Worm (Caenorhabditis elegans) whole organism, early embryonic: Measurements from ENCODE around the gene pgl-1.

Source experiments
- B0310.2 ChIP-seq: sonication (generic microtip); optimal IDR thresholded peaks from 2 replicates; lab custom pipeline; 2016; ENCODE audit warnings: mild to moderate bottlenecking, missing genetic modification characterization, missing compliant biosample characterization
- F13C5.2 ChIP-seq: sonication (generic microtip); optimal IDR thresholded peaks from 2 replicates; lab custom pipeline; 2017; ENCODE audit warnings: mild to moderate bottlenecking, missing genetic modification characterization, inconsistent platforms, missing compliant biosample characterization
- aly-1 ChIP-seq: sonication (generic microtip); optimal IDR thresholded peaks from 2 replicates; lab custom pipeline; 2016; ENCODE audit warnings: missing genetic modification characterization, missing compliant biosample characterization
- ama-1 ChIP-seq: fragments of 150-350 bp; optimal IDR thresholded peaks from 2 replicates; lab custom pipeline; 2014
- ceh-13 ChIP-seq: fragments of 200-800 bp; sonication (Bioruptor generic); optimal IDR thresholded peaks from 2 replicates; lab custom pipeline; 2018; ENCODE audit warnings: mild to moderate bottlenecking, missing genetic modification characterization, missing compliant biosample characterization
- ceh-36 ChIP-seq: sonication (generic microtip); optimal IDR thresholded peaks from 2 replicates; lab custom pipeline; 2016; ENCODE audit warnings: missing genetic modification characterization, inconsistent platforms, missing compliant biosample characterization
- ets-7 ChIP-seq: sonication (generic microtip); optimal IDR thresholded peaks from 2 replicates; lab custom pipeline; 2016; ENCODE audit warnings: missing genotype, missing genetic modification characterization, missing compliant biosample characterization
- flt-1 ChIP-seq: fragments of 200-800 bp; sonication (Bioruptor generic); IDR thresholded peaks from 2 replicates; pipeline ENCODE4 v1.3.6; 2022; ENCODE audit warnings: missing genetic modification characterization, missing compliant biosample characterization
- hmbx-1 ChIP-seq: sonication (generic microtip); optimal IDR thresholded peaks from 2 replicates; lab custom pipeline; 2016; ENCODE audit warnings: mild to moderate bottlenecking, missing genetic modification characterization, missing compliant biosample characterization
- hmg-4 ChIP-seq: fragments of 200-800 bp; sonication (Bioruptor generic); optimal IDR thresholded peaks from 2 replicates; lab custom pipeline; 2018; ENCODE audit warnings: mild to moderate bottlenecking, missing genetic modification characterization, missing compliant biosample characterization
- hnd-1 ChIP-seq: sonication (generic microtip); optimal IDR thresholded peaks from 2 replicates; lab custom pipeline; 2016; ENCODE audit warnings: missing genetic modification characterization, missing compliant biosample characterization
- pes-1 ChIP-seq: fragments of 200-800 bp; sonication (Bioruptor generic); IDR thresholded peaks from 2 replicates; pipeline ENCODE4 v1.3.6; 2022; ENCODE audit warnings: missing genetic modification reagents, missing genetic modification characterization, missing compliant biosample characterization
- scrt-1 ChIP-seq: fragments of 200-800 bp; sonication (Bioruptor generic); IDR thresholded peaks from 2 replicates; pipeline ENCODE4 v1.3.6; 2022; ENCODE audit warnings: missing genetic modification characterization, missing compliant biosample characterization
- sea-1 ChIP-seq: fragments of 200-800 bp; sonication (Bioruptor generic); conservative IDR thresholded peaks from 2 replicates; pipeline ENCODE4 v1.3.6; 2022; ENCODE audit warnings: missing genetic modification characterization, missing compliant biosample characterization
- tbx-11 ChIP-seq: fragments of 200-800 bp; sonication (Bioruptor generic); IDR thresholded peaks from 2 replicates; pipeline ENCODE4 v1.3.6; 2022; ENCODE audit warnings: missing genetic modification characterization, missing compliant biosample characterization
- tbx-37 ChIP-seq: fragments of 200-800 bp; sonication (Bioruptor generic); conservative IDR thresholded peaks from 2 replicates; pipeline ENCODE4 v1.3.6; 2022; ENCODE audit warnings: missing genetic modification reagents, missing genetic modification characterization, missing compliant biosample characterization
- tra-4 ChIP-seq: sonication (generic microtip); optimal IDR thresholded peaks from 2 replicates; lab custom pipeline; 2017; ENCODE audit warnings: missing genetic modification characterization, missing compliant biosample characterization

Gene pgl-1

ce11 chrIV:6964508-6964907 lies 12.6 kb downstream of the pgl-1 start, which contains the start of gene B0478.3:
Gene B0478.3, minus strand, starts transcription at chrIV:6964608.
- TF ChIP-seq tra-4 (tag; lab: Kevin White, UChicago) (no peak), ama-1 (lab: Kevin White, UChicago) (no peak), hnd-1 (no peak), aly-1 (no peak), ceh-13 (no peak), pes-1 (GFP tag; lab: Robert Waterston, UW) (no peak), flt-1 (GFP tag; lab: Robert Waterston, UW) (no peak), hmbx-1 (no peak), hmg-4 (GFP tag; lab: Kevin White, UChicago) (no peak)

DNA sequence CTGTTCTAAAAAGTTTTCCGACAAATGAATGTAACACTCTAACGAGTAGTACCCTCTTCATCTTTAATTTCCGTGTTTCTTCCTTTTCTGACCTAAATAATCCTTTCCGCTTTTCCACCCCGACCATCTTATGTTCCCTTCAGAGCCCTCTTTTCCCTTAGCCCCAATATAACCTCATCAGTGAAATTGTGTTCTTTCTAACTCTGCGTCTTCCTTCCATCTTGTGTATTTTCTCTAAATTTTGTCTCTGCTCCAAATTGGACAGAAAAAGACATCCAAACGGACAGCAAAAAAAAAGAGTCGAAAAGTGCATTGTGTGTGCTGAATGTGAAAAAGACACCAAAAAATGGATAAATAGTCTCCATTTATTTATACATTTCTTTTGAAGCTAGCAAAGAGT lies 17.6 kb downstream of the pgl-1 start:
- no peak for TF ChIP-seq pes-1 (GFP tag; lab: Robert Waterston, UW)
- TF ChIP-seq ets-7 (tag; lab: Kevin White, UChicago): no peak
- no peak for TF ChIP-seq sea-1
- TF ChIP-seq hmg-4 (GFP tag; lab: Kevin White, UChicago): no peak
- TF ChIP-seq tra-4 (tag; lab: Kevin White, UChicago): no peak
- TF ChIP-seq hnd-1: no peak
- TF ChIP-seq ceh-36 (tag; lab: Kevin White, UChicago): no peak
- TF ChIP-seq ama-1 (lab: Kevin White, UChicago): no peak
- no peak for TF ChIP-seq B0310.2 (tag; lab: Kevin White, UChicago)
- TF ChIP-seq flt-1 (GFP tag; lab: Robert Waterston, UW): no peak
- no peak for TF ChIP-seq aly-1
- no peak for TF ChIP-seq tbx-37 (GFP tag; lab: Robert Waterston, UW)

- no peak for TF ChIP-seq flt-1 (GFP tag; lab: Robert Waterston, UW)
- no peak for TF ChIP-seq ets-7 (tag; lab: Kevin White, UChicago)
- TF ChIP-seq tra-4 (tag; lab: Kevin White, UChicago): no peak
- TF ChIP-seq scrt-1 (GFP tag; lab: Robert Waterston, UW): no peak
- TF ChIP-seq B0310.2 (tag; lab: Kevin White, UChicago): no peak
- no peak for TF ChIP-seq F13C5.2 (tag; lab: Kevin White, UChicago)
- no peak for TF ChIP-seq ceh-36 (tag; lab: Kevin White, UChicago)
- TF ChIP-seq aly-1: no peak
- no peak for TF ChIP-seq sea-1
- TF ChIP-seq ceh-13: no peak
Observed at ce11 chrIV:6958696-6959095, 18.4 kb downstream of the pgl-1 start.

ce11 chrIV:6957341-6957740 lies 19.8 kb downstream of the pgl-1 start, which contains the start of gene jnk-1:
Gene jnk-1, plus strand, starts transcription at chrIV:6957641.
- TF ChIP-seq tbx-11 (GFP tag; lab: Robert Waterston, UW): no peak
- TF ChIP-seq ceh-13: no peak
- no peak for TF ChIP-seq ama-1 (lab: Kevin White, UChicago)
- TF ChIP-seq tra-4 (tag; lab: Kevin White, UChicago): no peak
- TF ChIP-seq pes-1 (GFP tag; lab: Robert Waterston, UW): no peak
- no peak for TF ChIP-seq ets-7 (tag; lab: Kevin White, UChicago)
- TF ChIP-seq F13C5.2 (tag; lab: Kevin White, UChicago): no peak
- no peak for TF ChIP-seq flt-1 (GFP tag; lab: Robert Waterston, UW)
- TF ChIP-seq scrt-1 (GFP tag; lab: Robert Waterston, UW): no peak
- TF ChIP-seq B0310.2 (tag; lab: Kevin White, UChicago): no peak
- no peak for TF ChIP-seq hmbx-1
- TF ChIP-seq hnd-1: no peak
- TF ChIP-seq ceh-36 (tag; lab: Kevin White, UChicago): no peak
- TF ChIP-seq aly-1: no peak
- TF ChIP-seq tbx-37 (GFP tag; lab: Robert Waterston, UW): no peak
- TF ChIP-seq hmg-4 (GFP tag; lab: Kevin White, UChicago): no peak

- TF ChIP-seq ceh-36 (tag; lab: Kevin White, UChicago) (no peak), ama-1 (lab: Kevin White, UChicago) (no peak), sea-1 (no peak), ets-7 (tag; lab: Kevin White, UChicago) (no peak), F13C5.2 (tag; lab: Kevin White, UChicago) (no peak), scrt-1 (GFP tag; lab: Robert Waterston, UW) (no peak), ceh-13 (no peak), aly-1 (no peak), hmg-4 (GFP tag; lab: Kevin White, UChicago) (no peak), pes-1 (GFP tag; lab: Robert Waterston, UW) (no peak), B0310.2 (tag; lab: Kevin White, UChicago) (no peak), tbx-11 (GFP tag; lab: Robert Waterston, UW) (no peak)
Observed at ce11 chrIV:6956668-6957067, 20.4 kb downstream of the pgl-1 start.

DNA sequence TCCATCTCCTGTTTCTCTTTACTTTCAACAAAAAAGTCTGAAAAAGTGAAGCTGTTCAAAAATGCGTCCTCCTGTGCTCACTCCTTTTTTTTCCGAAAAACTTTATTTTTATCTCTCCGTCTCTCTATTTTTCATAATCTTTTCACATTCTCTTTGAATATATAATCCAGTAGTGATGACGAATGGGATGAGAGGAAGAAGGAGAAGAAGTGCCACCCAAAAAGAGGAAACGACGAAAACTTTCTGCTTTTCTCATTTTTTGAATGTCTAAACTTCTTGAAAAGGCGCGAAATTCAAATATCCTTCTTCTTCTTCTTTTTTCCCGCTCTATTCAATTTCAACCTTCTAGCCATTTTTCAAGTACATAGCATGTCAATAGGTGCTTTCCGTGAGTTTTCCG lies 22.4 kb downstream of the pgl-1 start:
- no peak for TF ChIP-seq tbx-11 (GFP tag; lab: Robert Waterston, UW)
- no peak for TF ChIP-seq ceh-36 (tag; lab: Kevin White, UChicago)
- TF ChIP-seq hmbx-1: no peak
- TF ChIP-seq ets-7 (tag; lab: Kevin White, UChicago): no peak
- TF ChIP-seq B0310.2 (tag; lab: Kevin White, UChicago): no peak

DNA sequence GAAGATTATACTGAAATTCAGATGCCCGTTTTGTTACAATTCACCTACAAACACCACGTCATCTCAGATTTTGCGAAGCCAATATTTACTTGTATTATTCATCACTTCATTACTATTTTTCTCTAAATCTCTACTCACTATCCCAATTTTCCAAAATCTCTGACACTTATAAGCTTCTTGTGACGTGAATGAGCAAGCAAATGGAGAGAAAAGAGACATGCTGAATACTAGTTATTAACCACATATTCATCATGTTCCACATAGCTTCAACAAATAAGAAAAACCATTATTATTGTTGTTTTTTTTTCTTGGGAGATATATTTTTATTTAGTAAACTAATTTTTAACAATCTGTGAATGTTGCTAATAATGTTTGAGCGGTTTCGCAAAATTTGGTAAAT lies 25.9 kb downstream of the pgl-1 start:
- TF ChIP-seq hmg-4 (GFP tag; lab: Kevin White, UChicago) (no peak), B0310.2 (tag; lab: Kevin White, UChicago) (no peak), tbx-37 (GFP tag; lab: Robert Waterston, UW) (no peak), ceh-36 (tag; lab: Kevin White, UChicago) (no peak), tbx-11 (GFP tag; lab: Robert Waterston, UW) (no peak), aly-1 (no peak), sea-1 (no peak), F13C5.2 (tag; lab: Kevin White, UChicago) (no peak), hnd-1 (no peak), hmbx-1 (no peak)

DNA sequence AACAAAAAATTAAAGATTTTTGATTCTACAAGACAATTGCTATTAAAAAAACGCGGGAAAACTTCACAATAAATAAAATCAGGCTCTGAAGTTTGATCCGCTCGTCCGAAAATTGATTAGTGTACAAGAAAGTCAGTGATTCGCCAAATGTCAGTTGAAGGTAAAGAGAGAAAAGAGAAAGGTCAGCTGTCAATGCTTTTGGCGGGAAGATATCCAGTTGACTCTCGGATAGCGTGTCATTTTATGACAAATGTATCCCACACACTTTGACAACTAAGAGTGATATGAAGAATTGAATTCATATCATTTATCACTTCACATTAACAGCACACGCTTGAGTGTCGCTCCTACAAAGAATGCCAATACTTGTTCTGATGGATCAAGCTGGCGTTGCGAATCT lies 30.3 kb downstream of the pgl-1 start:
- TF ChIP-seq ceh-13: no peak
- no peak for TF ChIP-seq ama-1 (lab: Kevin White, UChicago)
- TF ChIP-seq aly-1: no peak
- no peak for TF ChIP-seq sea-1
- TF ChIP-seq tbx-11 (GFP tag; lab: Robert Waterston, UW): no peak
- TF ChIP-seq hnd-1: no peak
- no peak for TF ChIP-seq B0310.2 (tag; lab: Kevin White, UChicago)
- TF ChIP-seq scrt-1 (GFP tag; lab: Robert Waterston, UW): no peak
- TF ChIP-seq pes-1 (GFP tag; lab: Robert Waterston, UW): no peak
- no peak for TF ChIP-seq hmg-4 (GFP tag; lab: Kevin White, UChicago)
- no peak for TF ChIP-seq F13C5.2 (tag; lab: Kevin White, UChicago)
- TF ChIP-seq ets-7 (tag; lab: Kevin White, UChicago): no peak
- TF ChIP-seq ceh-36 (tag; lab: Kevin White, UChicago): no peak
- TF ChIP-seq hmbx-1: no peak
- no peak for TF ChIP-seq tbx-37 (GFP tag; lab: Robert Waterston, UW)
- no peak for TF ChIP-seq flt-1 (GFP tag; lab: Robert Waterston, UW)
- no peak for TF ChIP-seq tra-4 (tag; lab: Kevin White, UChicago)
